Worm (Caenorhabditis elegans) whole organism, L4/young adult: ENCODE data around the gene Y34B4A.4.

Experiments used
- W03F9.2 ChIP-seq: fragments of 150-350 bp; optimal IDR thresholded peaks from 2 replicates; lab custom pipeline; 2014; ENCODE audit warnings: missing biosample characterization, missing genetic modification characterization
- dao-5 ChIP-seq: sonication (generic microtip); optimal IDR thresholded peaks from 2 replicates; lab custom pipeline; 2016; ENCODE audit warnings: missing genotype, missing genetic modification characterization, moderate library complexity, missing compliant biosample characterization

ce11 chrX:5297942-5298611, 34.0 kb downstream of the Y34B4A.4 start, which contains the start of gene ift-81:
- TF ChIP-seq dao-5 (no peak), W03F9.2 (tag; lab: Kevin White, UChicago) (no peak)
